Worm (Caenorhabditis elegans): Measurements from ENCODE around the gene W02B12.11.

The W02B12.11 gene

DNA sequence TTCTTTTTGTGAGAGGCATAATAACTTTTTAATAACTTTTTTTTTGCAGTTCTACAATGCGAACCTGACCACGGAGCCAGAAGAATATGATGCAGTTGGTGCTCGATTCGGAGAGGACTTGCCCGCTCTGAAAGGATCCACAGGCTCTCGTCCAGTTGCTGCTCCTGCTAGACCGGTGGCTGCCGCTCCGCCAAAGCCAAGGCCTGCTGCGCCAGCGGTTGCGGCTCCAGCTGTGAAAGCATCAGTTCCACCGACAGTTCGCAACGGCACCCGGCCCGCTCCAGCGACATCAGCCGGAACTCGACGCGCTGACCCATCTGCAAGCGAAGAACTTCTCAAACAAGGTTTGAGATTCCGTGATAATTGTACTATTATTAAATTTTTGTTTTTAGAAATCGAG, 30.5 kb upstream of the W02B12.11 start:
- TF ChIP-seq hlh-6 (tag; optimal IDR thresholded peaks at IDR 0.05) (peak; percentile 23), C08G9.2 (tag; optimal IDR thresholded peaks at IDR 0.05) (peak; percentile 8), unc-42 (tag; optimal IDR thresholded peaks at IDR 0.05) (no peak)

DNA sequence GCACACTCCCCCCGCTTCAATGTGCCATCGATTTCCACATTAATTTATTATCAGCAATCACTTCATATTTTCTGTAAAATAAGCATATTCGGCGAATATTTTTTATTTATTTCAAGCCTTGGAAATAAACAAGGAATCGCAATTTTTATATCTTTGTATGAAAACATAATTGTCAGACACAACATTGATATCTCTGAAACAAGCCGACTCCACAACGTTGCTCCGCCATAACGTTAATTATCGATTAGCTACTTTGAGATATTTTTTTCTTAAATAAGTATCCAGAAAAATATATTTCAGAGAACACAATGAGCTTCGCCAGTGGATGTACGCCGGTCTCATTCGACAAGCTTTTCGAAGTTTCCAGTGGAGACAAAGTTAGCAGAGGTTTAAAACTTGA, 29.8 kb upstream of the W02B12.11 start, which contains the start of gene adbp-1:
TSS of gene adbp-1 (plus strand) at position 301 of the 400 bp plus-strand sequence.
- TF ChIP-seq nhr-11 (tag; optimal IDR thresholded peaks at IDR 0.05) (no peak), dmd-4 (tag; optimal IDR thresholded peaks at IDR 0.05; ENCODE audit: borderline replicate concordance) (no peak), hlh-6 (tag; optimal IDR thresholded peaks at IDR 0.05) (no peak), C38D4.7 (GFP tag; optimal IDR thresholded peaks at IDR 0.05) (no peak), syd-9 (tag; optimal IDR thresholded peaks at IDR 0.05) (no peak), K09A11.1 (tag; optimal IDR thresholded peaks at IDR 0.05; ENCODE audit: insufficient read depth) (no peak), lin-11 (tag; optimal IDR thresholded peaks at IDR 0.05) (no peak), ceh-18 (tag; optimal IDR thresholded peaks at IDR 0.05) (no peak), Y22D7AL.16 (tag; optimal IDR thresholded peaks at IDR 0.05) (no peak), T23F11.4 (GFP tag; optimal IDR thresholded peaks at IDR 0.05) (no peak), ceh-30 (tag; optimal IDR thresholded peaks at IDR 0.05) (no peak), rnt-1 (tag; optimal IDR thresholded peaks at IDR 0.05) (no peak), pax-1 (tag; optimal IDR thresholded peaks at IDR 0.05) (no peak), npax-4 (tag; optimal IDR thresholded peaks at IDR 0.05) (no peak)

DNA sequence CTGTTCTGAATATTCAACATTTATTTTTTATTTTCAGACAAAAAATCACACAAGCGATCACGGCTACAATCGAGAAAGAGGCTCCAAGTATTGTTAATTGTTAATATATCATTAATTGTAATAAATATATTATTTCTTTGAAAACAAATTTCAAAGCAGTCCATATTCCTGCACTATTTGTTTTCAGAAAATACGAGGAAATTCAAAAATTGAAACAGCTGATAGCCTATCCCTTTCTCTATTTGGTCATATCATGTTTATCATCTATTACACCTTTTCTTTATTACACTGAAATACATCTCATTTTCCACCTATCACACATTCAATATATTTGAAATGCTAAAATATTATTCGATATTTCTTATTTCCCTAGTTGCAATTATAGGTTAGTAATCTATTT, 28.7 kb upstream of the W02B12.11 start, which contains the start of gene W02B12.13:
TSS of gene W02B12.13 (plus strand) at position 301 of the 400 bp plus-strand sequence.
- TF ChIP-seq ahr-1 (tag; optimal IDR thresholded peaks at IDR 0.05) = no peak
- TF ChIP-seq C08G9.2 (tag; optimal IDR thresholded peaks at IDR 0.05) = no peak
- TF ChIP-seq ceh-2 (tag; optimal IDR thresholded peaks at IDR 0.05) = no peak
- TF ChIP-seq pax-1 (tag; optimal IDR thresholded peaks at IDR 0.05) = no peak
- no peak for TF ChIP-seq dve-1 (tag; optimal IDR thresholded peaks at IDR 0.05)
- no peak for TF ChIP-seq tbx-7 (tag; optimal IDR thresholded peaks at IDR 0.05)
- no peak for TF ChIP-seq fax-1 (tag; optimal IDR thresholded peaks at IDR 0.05)
- no peak for TF ChIP-seq ceh-9 (tag; optimal IDR thresholded peaks at IDR 0.05)
- TF ChIP-seq dmd-4 (tag; optimal IDR thresholded peaks at IDR 0.05; ENCODE audit: borderline replicate concordance) = no peak
- no peak for TF ChIP-seq lin-11 (tag; optimal IDR thresholded peaks at IDR 0.05)
- TF ChIP-seq F13H6.1 (tag; optimal IDR thresholded peaks at IDR 0.05) = no peak
- no peak for TF ChIP-seq fkh-10 (GFP tag; optimal IDR thresholded peaks at IDR 0.05)
- no peak for TF ChIP-seq ceh-6 (GFP tag; optimal IDR thresholded peaks at IDR 0.05)
- no peak for TF ChIP-seq gmeb-2 (tag; optimal IDR thresholded peaks at IDR 0.05)
- no peak for TF ChIP-seq unc-55 (GFP tag; optimal IDR thresholded peaks at IDR 0.05)
- no peak for TF ChIP-seq ceh-48 (tag; optimal IDR thresholded peaks at IDR 0.05)
- TF ChIP-seq hlh-8 (tag; optimal IDR thresholded peaks at IDR 0.05) = no peak

DNA sequence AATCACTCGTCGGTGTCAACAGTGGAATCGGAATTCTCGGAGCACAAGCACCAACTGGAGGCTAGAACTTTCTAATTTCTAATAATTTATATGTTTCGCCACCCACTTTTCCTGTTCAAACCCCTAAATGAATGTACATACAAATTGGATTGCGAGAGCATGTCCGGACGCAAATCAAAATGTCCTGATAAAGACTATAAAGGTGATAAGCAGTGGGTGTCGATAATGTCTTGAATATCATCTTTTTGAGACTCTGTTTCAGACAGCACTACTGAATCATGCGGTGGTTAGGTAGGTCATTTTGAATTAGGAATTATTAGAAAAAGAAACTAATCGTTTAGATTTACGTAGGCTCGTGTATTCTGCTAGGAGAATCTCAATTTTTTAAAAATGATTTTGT, 24.9 kb upstream of the W02B12.11 start, which contains the start of gene W02B12.1:
TSS of gene W02B12.1 (plus strand) at position 269 of the 400 bp plus-strand sequence.
- no peak for TF ChIP-seq pha-2 (tag; optimal IDR thresholded peaks at IDR 0.05)
- peak; percentile 40 for TF ChIP-seq elt-2 (tag; optimal IDR thresholded peaks at IDR 0.05)

DNA sequence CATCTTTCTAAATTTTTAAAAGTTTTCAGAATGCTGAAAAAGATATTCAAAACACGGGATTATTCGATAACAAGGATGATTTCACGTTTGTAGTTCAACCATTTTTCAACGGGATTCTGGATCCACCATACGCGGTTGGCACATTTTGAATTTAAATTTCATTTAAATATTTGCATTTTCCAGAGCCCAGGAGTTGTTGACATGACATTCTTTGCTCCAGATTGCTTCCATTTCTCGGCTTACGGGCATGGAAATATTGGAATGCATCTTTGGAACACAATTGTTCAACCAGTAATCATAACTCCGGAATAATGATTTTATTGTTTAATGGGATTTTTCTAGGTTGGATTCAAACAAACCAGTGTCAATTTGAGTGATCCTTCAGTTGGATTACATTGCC, 22.8 kb upstream of the W02B12.11 start:
- TF ChIP-seq sox-2 (GFP tag; IDR thresholded peaks at IDR 0.05) (no peak), elt-2 (tag; optimal IDR thresholded peaks at IDR 0.05) (no peak)

DNA sequence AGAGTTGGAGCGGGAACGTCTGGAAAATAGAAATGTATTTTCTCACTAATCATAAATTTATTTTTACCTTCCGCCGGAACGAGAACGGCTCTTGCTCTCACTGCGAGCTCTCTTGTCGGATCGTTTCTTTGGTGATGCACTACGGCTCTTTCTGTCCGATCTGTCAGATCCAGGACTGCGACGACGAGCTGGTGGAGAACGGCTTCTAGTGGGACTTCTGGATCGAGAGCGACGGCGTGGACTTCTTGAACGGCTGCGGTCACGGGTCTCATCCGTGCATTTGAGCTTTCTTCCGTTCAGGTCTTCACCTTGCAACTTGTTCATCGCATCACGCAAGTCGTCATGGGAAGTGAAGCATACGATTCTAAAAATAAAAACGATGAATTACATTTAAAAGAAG, 21.9 kb upstream of the W02B12.11 start:
- TF ChIP-seq T23F11.4 (GFP tag; optimal IDR thresholded peaks at IDR 0.05) (no peak), unc-3 (GFP tag; conservative IDR thresholded peaks at IDR 0.05) (no peak), unc-3 (tag; optimal IDR thresholded peaks at IDR 0.05) (no peak), dmd-4 (tag; optimal IDR thresholded peaks at IDR 0.05; ENCODE audit: borderline replicate concordance) (no peak), lim-6 (tag; optimal IDR thresholded peaks at IDR 0.05) (no peak), K02D7.2 (tag; optimal IDR thresholded peaks at IDR 0.05) (no peak), fax-1 (tag; optimal IDR thresholded peaks at IDR 0.05) (no peak), fkh-6 (tag; optimal IDR thresholded peaks at IDR 0.05) (no peak), unc-55 (GFP tag; optimal IDR thresholded peaks at IDR 0.05) (no peak), ceh-34 (tag; optimal IDR thresholded peaks at IDR 0.05) (no peak), Y22D7AL.16 (tag; optimal IDR thresholded peaks at IDR 0.05) (no peak), odd-2 (tag; optimal IDR thresholded peaks at IDR 0.05) (no peak), tbx-7 (tag; optimal IDR thresholded peaks at IDR 0.05) (no peak)
